Worm (Caenorhabditis elegans) whole organism, late embryonic: ENCODE data around the gene F48G7.5.

ENCODE experiments used
- C38D4.7 ChIP-seq: fragments of 200-800 bp; sonication (Bioruptor generic); optimal IDR thresholded peaks from 2 replicates; lab custom pipeline; 2018; ENCODE audit warnings: mild to moderate bottlenecking, missing genetic modification characterization, moderate library complexity, missing compliant biosample characterization
- F13H6.1 ChIP-seq: sonication (generic microtip); optimal IDR thresholded peaks from 2 replicates; lab custom pipeline; 2016; ENCODE audit warnings: missing genetic modification characterization, missing compliant biosample characterization
- K09A11.1 ChIP-seq: sonication (generic microtip); optimal IDR thresholded peaks from 2 replicates; lab custom pipeline; 2017; ENCODE audit warnings: antibody characterized with exemption, mild to moderate bottlenecking, missing genetic modification characterization, missing compliant biosample characterization; ENCODE audit not compliant: insufficient read depth
- T23F11.4 ChIP-seq: fragments of 200-800 bp; sonication (Bioruptor generic); optimal IDR thresholded peaks from 2 replicates; lab custom pipeline; 2018; ENCODE audit warnings: mild to moderate bottlenecking, missing genetic modification characterization, missing compliant biosample characterization
- ahr-1 ChIP-seq: sonication (generic microtip); optimal IDR thresholded peaks from 2 replicates; lab custom pipeline; 2016; ENCODE audit warnings: missing genetic modification characterization, missing compliant biosample characterization
- ama-1 ChIP-seq: fragments of 150-350 bp; optimal IDR thresholded peaks from 2 replicates; lab custom pipeline; 2014
- ceh-14 ChIP-seq: sonication (generic microtip); optimal IDR thresholded peaks from 2 replicates; lab custom pipeline; 2016; ENCODE audit warnings: missing genotype, missing genetic modification characterization, missing compliant biosample characterization
- ceh-2 ChIP-seq: sonication (generic microtip); optimal IDR thresholded peaks from 2 replicates; lab custom pipeline; 2016; ENCODE audit warnings: missing genotype, missing genetic modification characterization, missing compliant biosample characterization
- ceh-22 ChIP-seq: sonication (generic microtip); optimal IDR thresholded peaks from 2 replicates; lab custom pipeline; 2017; ENCODE audit warnings: missing biosample characterization, missing genetic modification characterization
- ceh-30 ChIP-seq: fragments of 150-350 bp; optimal IDR thresholded peaks from 2 replicates; lab custom pipeline; 2014; ENCODE audit warnings: missing biosample characterization, missing genetic modification characterization
- ceh-31 ChIP-seq: sonication (generic microtip); optimal IDR thresholded peaks from 2 replicates; lab custom pipeline; 2016; ENCODE audit warnings: missing genetic modification characterization, missing compliant biosample characterization
- ceh-34 ChIP-seq: sonication (generic microtip); optimal IDR thresholded peaks from 2 replicates; lab custom pipeline; 2016; ENCODE audit warnings: mild to moderate bottlenecking, missing genetic modification characterization, missing compliant biosample characterization
- ceh-45 ChIP-seq: fragments of 200-800 bp; sonication (Bioruptor generic); IDR thresholded peaks from 2 replicates; pipeline ENCODE4 v1.3.6; 2022; ENCODE audit warnings: missing genetic modification reagents, missing genetic modification characterization, missing compliant biosample characterization
- ceh-48 ChIP-seq: sonication (generic microtip); optimal IDR thresholded peaks from 2 replicates; lab custom pipeline; 2016; ENCODE audit warnings: missing genetic modification characterization, inconsistent platforms, missing compliant biosample characterization
- ceh-6 ChIP-seq: fragments of 200-800 bp; sonication (Bioruptor generic); optimal IDR thresholded peaks from 2 replicates; lab custom pipeline; 2018; ENCODE audit warnings: mild to moderate bottlenecking, missing genetic modification characterization, missing compliant biosample characterization
- elt-2 ChIP-seq: sonication (generic microtip); optimal IDR thresholded peaks from 2 replicates; lab custom pipeline; 2016; ENCODE audit warnings: missing genetic modification reagents, missing genetic modification characterization, missing compliant biosample characterization
- elt-4 ChIP-seq: sonication (generic microtip); optimal IDR thresholded peaks from 2 replicates; lab custom pipeline; 2016; ENCODE audit warnings: missing genetic modification characterization, missing compliant biosample characterization
- ets-4 ChIP-seq: sonication (generic microtip); optimal IDR thresholded peaks from 2 replicates; lab custom pipeline; 2016; ENCODE audit warnings: missing genetic modification characterization, missing compliant biosample characterization
- fax-1 ChIP-seq: sonication (generic microtip); optimal IDR thresholded peaks from 2 replicates; lab custom pipeline; 2016; ENCODE audit warnings: missing genotype, missing genetic modification characterization, missing compliant biosample characterization
- fkh-10 ChIP-seq: fragments of 150-350 bp; optimal IDR thresholded peaks from 2 replicates; lab custom pipeline; 2014; ENCODE audit warnings: missing biosample characterization, missing genetic modification reagents, missing genetic modification characterization
- fkh-6 ChIP-seq: sonication (generic microtip); optimal IDR thresholded peaks from 2 replicates; lab custom pipeline; 2016; ENCODE audit warnings: missing genetic modification characterization, missing compliant biosample characterization
- gmeb-2 ChIP-seq: sonication (generic microtip); optimal IDR thresholded peaks from 2 replicates; lab custom pipeline; 2016; ENCODE audit warnings: missing genetic modification characterization, inconsistent platforms, missing compliant biosample characterization
- hlh-30 ChIP-seq: sonication (generic microtip); optimal IDR thresholded peaks from 2 replicates; lab custom pipeline; 2017; ENCODE audit warnings: antibody characterized with exemption, missing genetic modification characterization, missing compliant biosample characterization; ENCODE audit not compliant: insufficient read depth
- hlh-6 ChIP-seq: sonication (generic microtip); optimal IDR thresholded peaks from 2 replicates; lab custom pipeline; 2016; ENCODE audit warnings: missing genotype, missing genetic modification characterization, missing compliant biosample characterization
- hlh-8 ChIP-seq: sonication (generic microtip); optimal IDR thresholded peaks from 2 replicates; lab custom pipeline; 2016; ENCODE audit warnings: missing genotype, missing genetic modification characterization, missing compliant biosample characterization
- lin-11 ChIP-seq: fragments of 200-800 bp; sonication (Bioruptor generic); optimal IDR thresholded peaks from 2 replicates; lab custom pipeline; 2018; ENCODE audit warnings: mild to moderate bottlenecking, missing genetic modification characterization, missing compliant biosample characterization
- nhr-11 ChIP-seq: fragments of 150-350 bp; optimal IDR thresholded peaks from 2 replicates; lab custom pipeline; 2014; ENCODE audit warnings: missing biosample characterization, missing genetic modification characterization
- npax-4 ChIP-seq: sonication (generic microtip); optimal IDR thresholded peaks from 2 replicates; lab custom pipeline; 2016; ENCODE audit warnings: missing genetic modification characterization, missing compliant biosample characterization
- pat-9 ChIP-seq: fragments of 200-800 bp; sonication (Bioruptor generic); optimal IDR thresholded peaks from 2 replicates; lab custom pipeline; 2018; ENCODE audit warnings: mild to moderate bottlenecking, missing genetic modification characterization, moderate library complexity, missing compliant biosample characterization
- pax-1 ChIP-seq: fragments of 150-350 bp; optimal IDR thresholded peaks from 2 replicates; lab custom pipeline; 2014; ENCODE audit warnings: missing biosample characterization, missing genetic modification characterization
- pha-2 ChIP-seq: sonication (generic microtip); optimal IDR thresholded peaks from 2 replicates; lab custom pipeline; 2017; ENCODE audit warnings: mild to moderate bottlenecking, missing genetic modification characterization, missing compliant biosample characterization
- ref-2 ChIP-seq: sonication (generic microtip); optimal IDR thresholded peaks from 2 replicates; lab custom pipeline; 2016; ENCODE audit warnings: missing genetic modification characterization, missing compliant biosample characterization
- rnt-1 ChIP-seq: sonication (generic microtip); optimal IDR thresholded peaks from 2 replicates; lab custom pipeline; 2016; ENCODE audit warnings: missing genetic modification characterization, missing compliant biosample characterization
- sox-4 ChIP-seq: sonication (generic microtip); optimal IDR thresholded peaks from 2 replicates; lab custom pipeline; 2017; ENCODE audit warnings: mild to moderate bottlenecking, missing genetic modification characterization, inconsistent platforms, missing compliant biosample characterization
- syd-9 ChIP-seq: sonication (generic microtip); optimal IDR thresholded peaks from 2 replicates; lab custom pipeline; 2016; ENCODE audit warnings: mild to moderate bottlenecking, missing genetic modification characterization, moderate library complexity, missing compliant biosample characterization
- tbx-2 ChIP-seq: sonication (generic microtip); optimal IDR thresholded peaks from 2 replicates; lab custom pipeline; 2016; ENCODE audit warnings: missing genetic modification characterization, missing compliant biosample characterization
- unc-3 ChIP-seq, 2 experiments: fragments of 200-800 bp in 1 of 2; sonication (Bioruptor generic) in 1 of 2; sonication (generic microtip) in 1 of 2; conservative IDR thresholded peaks in 1 of 2; optimal IDR thresholded peaks in 1 of 2; 2 replicates each; pipeline versions ENCODE4 v1.3.6 to Lab custom; 2016 to 2022; ENCODE audit warnings: missing compliant biosample characterization in 2 of 2, missing genetic modification characterization in 2 of 2, missing genetic modification reagents in 1 of 2
- unc-55 ChIP-seq: sonication (generic microtip); optimal IDR thresholded peaks from 2 replicates; lab custom pipeline; 2017; ENCODE audit warnings: missing biosample characterization, missing genetic modification reagents, missing genetic modification characterization
- unc-86 ChIP-seq: sonication (generic microtip); optimal IDR thresholded peaks from 2 replicates; lab custom pipeline; 2016; ENCODE audit warnings: missing genetic modification characterization, missing compliant biosample characterization
- zip-5 ChIP-seq: sonication (generic microtip); optimal IDR thresholded peaks from 2 replicates; lab custom pipeline; 2016; ENCODE audit warnings: missing genetic modification characterization, missing compliant biosample characterization
- ztf-16 ChIP-seq: sonication (generic microtip); optimal IDR thresholded peaks from 2 replicates; lab custom pipeline; 2017; ENCODE audit warnings: missing genetic modification characterization, missing compliant biosample characterization

F48G7.5 gene

ce11 chrV:634855-635254 is 12.1 kb upstream of the F48G7.5 start, which contains the start of gene F48G7.10:
TSS of gene F48G7.10 (minus strand) at chrV:634955.
- TF ChIP-seq ceh-2, result no peak
- no peak for TF ChIP-seq F13H6.1
- TF ChIP-seq pax-1, result no peak
- TF ChIP-seq ama-1 (lab: Kevin White, UChicago), result no peak
- no peak for TF ChIP-seq sox-4 (tag; lab: Kevin White, UChicago)
- TF ChIP-seq tbx-2, result no peak
- no peak for TF ChIP-seq ref-2 (tag; lab: Kevin White, UChicago)
- no peak for TF ChIP-seq pha-2 (tag; lab: Kevin White, UChicago)
- TF ChIP-seq elt-4 (tag; lab: Kevin White, UChicago), result no peak
- no peak for TF ChIP-seq hlh-30 (tag; lab: Kevin White, UChicago)
- TF ChIP-seq unc-3 (GFP tag; conservative IDR thresholded peaks at IDR 0.05; lab: Robert Waterston, UW), result no peak
- no peak for TF ChIP-seq unc-3 (tag; optimal IDR thresholded peaks at IDR 0.05; lab: Kevin White, UChicago)
- no peak for TF ChIP-seq hlh-6 (tag; lab: Kevin White, UChicago)
- TF ChIP-seq K09A11.1 (tag; lab: Kevin White, UChicago), result no peak
- no peak for TF ChIP-seq syd-9 (tag; lab: Kevin White, UChicago)
- TF ChIP-seq ceh-45 (GFP tag; lab: Robert Waterston, UW), result no peak
- no peak for TF ChIP-seq pat-9 (tag; lab: Kevin White, UChicago)
- TF ChIP-seq fkh-10 (GFP tag; lab: Kevin White, UChicago), result no peak
- TF ChIP-seq ahr-1, result no peak
- TF ChIP-seq ceh-14 (tag; lab: Kevin White, UChicago), result no peak

- no peak for TF ChIP-seq zip-5 (tag; lab: Kevin White, UChicago)
- TF ChIP-seq hlh-8 (tag; lab: Kevin White, UChicago), result no peak
- no peak for TF ChIP-seq fkh-6 (tag; lab: Kevin White, UChicago)
- no peak for TF ChIP-seq ceh-6
Observed at ce11 chrV:631832-632231, 9.1 kb upstream of the F48G7.5 start.

- TF ChIP-seq hlh-6 (tag; lab: Kevin White, UChicago), result no peak
- TF ChIP-seq ceh-22, result no peak
- no peak for TF ChIP-seq lin-11 (tag; lab: Kevin White, UChicago)
- no peak for TF ChIP-seq fax-1 (tag; lab: Kevin White, UChicago)
- no peak for TF ChIP-seq elt-2 (tag; lab: Kevin White, UChicago)
- no peak for TF ChIP-seq elt-4 (tag; lab: Kevin White, UChicago)
- TF ChIP-seq K09A11.1 (tag; lab: Kevin White, UChicago), result no peak
- no peak for TF ChIP-seq pha-2 (tag; lab: Kevin White, UChicago)
Observed at ce11 chrV:628527-628926, 5.8 kb upstream of the F48G7.5 start, which contains the start of gene F48G7.9. TSS of gene F48G7.9 (minus strand) at chrV:628627.

ce11 chrV:627585-627984 is 4.8 kb upstream of the F48G7.5 start, which contains the start of gene F48G7.8:
TSS of gene F48G7.8 (minus strand) at chrV:627685.
- TF ChIP-seq ceh-30 (no peak), unc-86 (tag; lab: Kevin White, UChicago) (no peak), ceh-34 (tag; lab: Kevin White, UChicago) (no peak), K09A11.1 (tag; lab: Kevin White, UChicago) (no peak), rnt-1 (tag; lab: Kevin White, UChicago) (no peak), npax-4 (tag; lab: Kevin White, UChicago) (no peak), ceh-31 (tag; lab: Kevin White, UChicago) (no peak), nhr-11 (tag; lab: Kevin White, UChicago) (no peak), T23F11.4 (no peak), ceh-48 (tag; lab: Kevin White, UChicago) (no peak), C38D4.7 (no peak), ztf-16 (tag; lab: Kevin White, UChicago) (no peak), gmeb-2 (tag; lab: Kevin White, UChicago) (no peak), unc-55 (GFP tag; lab: Kevin White, UChicago) (no peak), fkh-6 (tag; lab: Kevin White, UChicago) (no peak), ets-4 (tag; lab: Kevin White, UChicago) (no peak)
